Worm (Caenorhabditis elegans) whole organism, L4/young adult: ENCODE results near the gene arrd-17.

Experiments used
- W03F9.2 ChIP-seq: fragments of 150-350 bp; optimal IDR thresholded peaks from 2 replicates; lab custom pipeline; 2014; ENCODE audit warnings: missing biosample characterization, missing genetic modification characterization
- dao-5 ChIP-seq: sonication (generic microtip); optimal IDR thresholded peaks from 2 replicates; lab custom pipeline; 2016; ENCODE audit warnings: missing genotype, missing genetic modification characterization, moderate library complexity, missing compliant biosample characterization
- him-1 ChIP-seq: sonication (generic microtip); optimal IDR thresholded peaks from 2 replicates; lab custom pipeline; 2016; ENCODE audit warnings: missing genotype, missing genetic modification reagents, missing genetic modification characterization, missing compliant biosample characterization

DNA sequence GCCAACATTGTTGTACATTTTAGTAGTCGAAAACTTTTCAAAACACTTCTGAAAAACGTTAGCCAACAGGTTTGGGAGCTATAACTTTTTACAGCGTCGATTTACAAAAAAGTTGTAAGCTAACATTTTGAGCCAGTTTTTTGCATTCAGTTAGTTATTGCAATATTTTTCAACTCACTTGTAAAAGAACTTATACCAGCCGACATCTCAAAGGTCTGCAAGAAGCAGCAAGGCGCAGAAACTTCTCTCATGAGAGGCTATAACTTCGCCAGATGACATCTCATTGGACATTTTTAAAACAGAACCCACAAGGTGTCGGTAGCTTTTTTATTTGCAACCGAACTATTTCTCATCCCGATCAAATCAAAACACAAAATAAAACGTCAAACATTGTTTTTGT is 38.9 kb upstream of the arrd-17 start:
- no peak for TF ChIP-seq him-1 (tag; lab: Kevin White, UChicago)
- TF ChIP-seq dao-5 (tag; lab: Kevin White, UChicago), result no peak
- no peak for TF ChIP-seq W03F9.2 (tag; lab: Kevin White, UChicago)
